Fruit fly (Drosophila melanogaster) whole organism, embryonic: ENCODE results near the gene CG42268.
A peak's percentile ranks its signal among the peaks of the same experiment; 100 is the strongest.

Source experiments
- Adf1 ChIP-seq: fragments of 200-800 bp; sonication (Bioruptor generic); IDR thresholded peaks from 2 replicates; pipeline ENCODE4 v1.3.6; 2022; ENCODE audit warnings: missing biosample characterization, missing genetic modification characterization
- CG15479 ChIP-seq: fragments of 200-800 bp; sonication (Bioruptor generic); optimal IDR thresholded peaks from 3 replicates; lab custom pipeline; 2019; ENCODE audit warnings: missing biosample characterization, mild to moderate bottlenecking, missing genetic modification characterization, moderate library complexity
- CG2889 ChIP-seq: fragments of 200-800 bp; sonication (Bioruptor generic); IDR thresholded peaks from 3 replicates; pipeline ENCODE4 v1.3.6; 2022; ENCODE audit warnings: missing biosample characterization, missing genetic modification characterization
- CG30020 ChIP-seq: fragments of 200-800 bp; optimal IDR thresholded peaks from 2 replicates; lab custom pipeline; 2019; ENCODE audit warnings: missing biosample characterization, mild to moderate bottlenecking, missing genetic modification characterization, moderate library complexity
- CG30431 ChIP-seq: fragments of 200-800 bp; sonication (Bioruptor generic); optimal IDR thresholded peaks from 2 replicates; lab custom pipeline; 2017; ENCODE audit warnings: missing biosample characterization, missing genetic modification characterization
- CG3065 ChIP-seq: fragments of 200-800 bp; sonication (Bioruptor generic); optimal IDR thresholded peaks from 2 replicates; lab custom pipeline; 2016; ENCODE audit warnings: missing biosample characterization, missing genetic modification characterization
- CG31224 ChIP-seq: fragments of 200-800 bp; sonication (Bioruptor generic); IDR thresholded peaks from 2 replicates; pipeline ENCODE4 v1.3.6; 2022; ENCODE audit warnings: missing biosample characterization, missing genetic modification characterization
- CG32532 ChIP-seq: fragments of 200-800 bp; sonication (Bioruptor generic); IDR thresholded peaks from 2 replicates; pipeline ENCODE4 v1.3.6; 2022; ENCODE audit warnings: missing biosample characterization, missing genetic modification characterization
- CG32767 ChIP-seq: fragments of 200-800 bp; sonication (Bioruptor generic); IDR thresholded peaks from 2 replicates; pipeline ENCODE4 v1.3.6; 2022; ENCODE audit warnings: missing biosample characterization, missing genetic modification characterization
- CG3281 ChIP-seq: fragments of 200-800 bp; sonication (Bioruptor generic); optimal IDR thresholded peaks from 3 replicates; lab custom pipeline; 2017; ENCODE audit warnings: missing biosample characterization, mild to moderate bottlenecking, missing genetic modification characterization
- CG34224 ChIP-seq: fragments of 200-800 bp; sonication (Bioruptor generic); IDR thresholded peaks from 3 replicates; pipeline ENCODE4 v1.3.6; 2022; ENCODE audit warnings: missing biosample characterization, missing genetic modification characterization; ENCODE audit not compliant: partially characterized antibody
- CG3838 ChIP-seq: fragments of 200-800 bp; sonication (Bioruptor generic); optimal IDR thresholded peaks from 3 replicates; lab custom pipeline; 2016; ENCODE audit warnings: missing biosample characterization, missing genetic modification characterization
- CG3995 ChIP-seq: fragments of 200-800 bp; sonication (Bioruptor generic); optimal IDR thresholded peaks from 3 replicates; lab custom pipeline; 2016; ENCODE audit warnings: missing biosample characterization, missing genetic modification characterization
- CG4282 ChIP-seq: fragments of 200-800 bp; sonication (Bioruptor generic); optimal IDR thresholded peaks from 2 replicates; lab custom pipeline; 2016; ENCODE audit warnings: missing biosample characterization, missing genetic modification characterization
- CG7372 ChIP-seq: fragments of 200-800 bp; sonication (Bioruptor generic); IDR thresholded peaks from 2 replicates; pipeline ENCODE4 v1.3.6; 2022; ENCODE audit warnings: missing biosample characterization, missing genetic modification characterization
- CG8290 ChIP-seq, 3 experiments: fragments of 200-800 bp; sonication (Bioruptor generic); optimal IDR thresholded peaks; 2 replicates each; lab custom pipeline; 2016 to 2019; ENCODE audit warnings: missing biosample characterization in 3 of 3, missing genetic modification characterization in 3 of 3, mild to moderate bottlenecking in 2 of 3, moderate library complexity in 1 of 3
- CG9609 ChIP-seq: fragments of 200-800 bp; sonication (Bioruptor generic); optimal IDR thresholded peaks from 3 replicates; lab custom pipeline; 2016; ENCODE audit warnings: missing biosample characterization, missing genetic modification characterization
- CG9932 ChIP-seq: fragments of 200-800 bp; sonication (Bioruptor generic); IDR thresholded peaks from 2 replicates; pipeline ENCODE4 v1.3.6; 2022; ENCODE audit warnings: missing biosample characterization, missing genetic modification characterization
- CoRest ChIP-seq: fragments of 200-800 bp; sonication (Bioruptor generic); optimal IDR thresholded peaks from 3 replicates; lab custom pipeline; 2018; ENCODE audit warnings: missing biosample characterization, mild to moderate bottlenecking, missing genetic modification characterization, moderate library complexity
- D19B ChIP-seq: fragments of 200-800 bp; sonication (Bioruptor generic); optimal IDR thresholded peaks from 2 replicates; lab custom pipeline; 2017; ENCODE audit warnings: missing biosample characterization, mild to moderate bottlenecking, missing genetic modification characterization
- Deaf1 ChIP-seq: fragments of 200-800 bp; optimal IDR thresholded peaks from 3 replicates; lab custom pipeline; 2019; ENCODE audit warnings: missing biosample characterization, mild to moderate bottlenecking, missing genetic modification characterization, moderate library complexity
- Dip3 ChIP-seq: fragments of 200-800 bp; sonication (Bioruptor generic); optimal IDR thresholded peaks from 3 replicates; lab custom pipeline; 2016; ENCODE audit warnings: missing biosample characterization, missing genetic modification characterization
- ERR ChIP-seq: fragments of 200-800 bp; sonication (Bioruptor generic); optimal IDR thresholded peaks from 2 replicates; lab custom pipeline; 2016; ENCODE audit warnings: missing biosample characterization, missing genetic modification characterization
- Gsc ChIP-seq: fragments of 200-800 bp; sonication (Bioruptor generic); IDR thresholded peaks from 2 replicates; pipeline ENCODE4 v1.3.6; 2022; ENCODE audit warnings: missing biosample characterization, missing genetic modification characterization
- H15 ChIP-seq: fragments of 200-800 bp; sonication (Bioruptor generic); IDR thresholded peaks from 3 replicates; pipeline ENCODE4 v1.3.6; 2022; ENCODE audit warnings: missing biosample characterization, missing genetic modification characterization
- HmgD ChIP-seq: fragments of 200-800 bp; sonication (Bioruptor generic); optimal IDR thresholded peaks from 3 replicates; lab custom pipeline; 2016; ENCODE audit warnings: missing biosample characterization, missing genetic modification characterization
- Hr3 ChIP-seq: fragments of 200-800 bp; sonication (Bioruptor generic); optimal IDR thresholded peaks from 3 replicates; lab custom pipeline; 2016; ENCODE audit warnings: missing biosample characterization, missing genetic modification characterization
- Lhr ChIP-seq: fragments of 200-800 bp; sonication (Bioruptor generic); optimal IDR thresholded peaks from 3 replicates; lab custom pipeline; 2017; ENCODE audit warnings: mild to moderate bottlenecking, missing biosample characterization, missing genetic modification reagents, missing genetic modification characterization
- Med ChIP-seq: fragments of 200-800 bp; sonication (Bioruptor generic); peaks from one replicate; lab custom pipeline; 2016; ENCODE audit warnings: missing biosample characterization, missing genetic modification characterization, mild to moderate bottlenecking, inconsistent platforms, moderate library complexity
- Pdp1 ChIP-seq, 2 experiments: fragments of 200-800 bp; sonication (Bioruptor generic); optimal IDR thresholded peaks; 3 replicates each; lab custom pipeline; 2016; ENCODE audit warnings: missing biosample characterization in 2 of 2, missing genetic modification characterization in 2 of 2, mild to moderate bottlenecking in 1 of 2, moderate library complexity in 1 of 2
- Ptx1 ChIP-seq: fragments of 200-800 bp; sonication (Bioruptor generic); IDR thresholded peaks from 2 replicates; pipeline ENCODE4 v1.3.6; 2022; ENCODE audit warnings: missing biosample characterization, missing genetic modification characterization
- Six4 ChIP-seq: fragments of 200-800 bp; sonication (Bioruptor generic); optimal IDR thresholded peaks from 2 replicates; lab custom pipeline; 2016; ENCODE audit warnings: missing biosample characterization, missing genetic modification characterization
- ab ChIP-seq: fragments of 200-800 bp; sonication (Bioruptor generic); optimal IDR thresholded peaks from 2 replicates; lab custom pipeline; 2016; ENCODE audit warnings: missing biosample characterization, missing genetic modification characterization
- btn ChIP-seq: fragments of 200-800 bp; sonication (Bioruptor generic); optimal IDR thresholded peaks from 2 replicates; lab custom pipeline; 2016; ENCODE audit warnings: missing biosample characterization, missing genetic modification characterization
- chinmo ChIP-seq: fragments of 200-800 bp; sonication (Bioruptor generic); IDR thresholded peaks from 4 replicates; pipeline ENCODE4 v1.3.6; 2022; ENCODE audit warnings: missing biosample characterization, missing genetic modification characterization; ENCODE audit not compliant: partially characterized antibody
- crc ChIP-seq: fragments of 200-800 bp; sonication (Bioruptor generic); optimal IDR thresholded peaks from 2 replicates; lab custom pipeline; 2016; ENCODE audit warnings: missing biosample characterization, missing genetic modification characterization
- dimm ChIP-seq: fragments of 200-800 bp; sonication (Bioruptor generic); IDR thresholded peaks from 2 replicates; pipeline ENCODE4 v1.3.6; 2022; ENCODE audit warnings: missing biosample characterization, missing genetic modification characterization
- dysf ChIP-seq: fragments of 200-800 bp; sonication (Bioruptor generic); IDR thresholded peaks from 3 replicates; pipeline ENCODE4 v1.3.6; 2022; ENCODE audit warnings: missing biosample characterization, missing genetic modification characterization
- nom ChIP-seq: fragments of 200-800 bp; sonication (Bioruptor generic); optimal IDR thresholded peaks from 2 replicates; lab custom pipeline; 2017; ENCODE audit warnings: missing biosample characterization, missing genetic modification characterization, mild to moderate bottlenecking, moderate library complexity, missing genetic modification reagents
- odd ChIP-seq: fragments of 200-800 bp; sonication (Bioruptor generic); optimal IDR thresholded peaks from 2 replicates; lab custom pipeline; 2017; ENCODE audit warnings: missing biosample characterization, mild to moderate bottlenecking, missing genetic modification characterization
- pita ChIP-seq: fragments of 200-800 bp; sonication (Bioruptor generic); optimal IDR thresholded peaks from 2 replicates; lab custom pipeline; 2017; ENCODE audit warnings: missing biosample characterization, mild to moderate bottlenecking, missing genetic modification characterization
- prd ChIP-seq, 3 experiments: fragments of >200 bp in 2 of 3; fragments of 200-800 bp in 1 of 3; sonication (Bioruptor generic) in 1 of 3; optimal IDR thresholded peaks in 2 of 3; IDR thresholded peaks in 1 of 3; 2 replicates in 2 of 3; 3 replicates in 1 of 3; pipeline versions ENCODE4 v1.3.6 to Lab custom; 2017 to 2022; ENCODE audit warnings: missing biosample characterization in 1 of 3, missing genetic modification characterization in 1 of 3
- sens ChIP-seq: fragments of 200-800 bp; sonication (Bioruptor generic); peaks from one replicate; lab custom pipeline; 2016; ENCODE audit warnings: missing biosample characterization, missing genetic modification characterization
- seq ChIP-seq: fragments of 200-800 bp; sonication (Bioruptor generic); IDR thresholded peaks from 2 replicates; pipeline ENCODE4 v1.3.6; 2022; ENCODE audit warnings: missing biosample characterization, missing genetic modification characterization
- sqz ChIP-seq: fragments of 200-800 bp; sonication (Bioruptor generic); optimal IDR thresholded peaks from 3 replicates; lab custom pipeline; 2018; ENCODE audit warnings: missing biosample characterization, mild to moderate bottlenecking, missing genetic modification characterization
- tgo ChIP-seq: fragments of 200-800 bp; sonication (Bioruptor generic); IDR thresholded peaks from 3 replicates; pipeline ENCODE4 v1.3.6; 2022; ENCODE audit warnings: missing biosample characterization, missing genetic modification characterization
- ttk ChIP-seq: fragments of 200-800 bp; sonication (Bioruptor generic); IDR thresholded peaks from 2 replicates; pipeline ENCODE4 v2.1.2; 2022; ENCODE audit warnings: missing biosample characterization, missing genetic modification characterization
- unc-4 ChIP-seq: fragments of 200-800 bp; sonication (Bioruptor generic); IDR thresholded peaks from 2 replicates; pipeline ENCODE4 v1.3.6; 2022; ENCODE audit warnings: missing biosample characterization, missing genetic modification characterization; ENCODE audit not compliant: partially characterized antibody
- wek ChIP-seq: fragments of 200-800 bp; sonication (Bioruptor generic); optimal IDR thresholded peaks from 3 replicates; lab custom pipeline; 2018; ENCODE audit warnings: missing biosample characterization, mild to moderate bottlenecking, missing genetic modification characterization, moderate library complexity
- yki ChIP-seq: fragments of >200 bp; optimal IDR thresholded peaks from 3 replicates; lab custom pipeline; 2018

The CG42268 gene

dm6 chr3L:9694169-9694866 lies 65.9 kb downstream of the CG42268 start (continued):
- no peak for TF ChIP-seq Pdp1 (GFP tag; optimal IDR thresholded peaks at IDR 0.05; lab: Kevin White, UChicago)
- no peak for TF ChIP-seq CG15479 (GFP tag; lab: Kevin White, UChicago)
- no peak for TF ChIP-seq CG3838 (GFP tag; lab: Kevin White, UChicago)
- TF ChIP-seq Hr3 (GFP tag; lab: Kevin White, UChicago): no peak
- no peak for TF ChIP-seq ERR
- TF ChIP-seq CG3281: no peak
- TF ChIP-seq CG32532 (GFP tag; lab: Robert Waterston, UW): peak; percentile 57; the same call in 1 of the 2 replicates
- TF ChIP-seq nom (GFP tag; lab: Kevin White, UChicago): peak; percentile 8
- no peak for TF ChIP-seq unc-4 (GFP tag; lab: Robert Waterston, UW)
- TF ChIP-seq Deaf1: no peak
- no peak for TF ChIP-seq CG3065 (GFP tag; lab: Kevin White, UChicago)
- TF ChIP-seq ab (GFP tag; lab: Kevin White, UChicago): no peak
- peak; percentile 13 for TF ChIP-seq CG3995 (GFP tag; lab: Kevin White, UChicago)
- 0 out of 2 replicates have a peak, but pooled peaks have one; percentile 11 for TF ChIP-seq CG9932 (GFP tag; lab: Robert Waterston, UW)
- no peak for TF ChIP-seq Gsc (GFP tag; lab: Robert Waterston, UW)
- TF ChIP-seq CG32767: no peak
- no peak for TF ChIP-seq CG2889 (GFP tag; lab: Robert Waterston, UW)
- no peak for TF ChIP-seq Six4 (GFP tag; lab: Kevin White, UChicago)
- peak; percentile 96 for TF ChIP-seq Adf1 (GFP tag; lab: Robert Waterston, UW)
- no peak for TF ChIP-seq D19B (GFP tag; lab: Kevin White, UChicago)
- TF ChIP-seq tgo (GFP tag; lab: Robert Waterston, UW): no peak
- no peak for TF ChIP-seq odd (GFP tag; lab: Kevin White, UChicago)
- no peak for TF ChIP-seq wek (GFP tag; lab: Kevin White, UChicago)
- peak; percentile 49 for TF ChIP-seq sqz (GFP tag; lab: Kevin White, UChicago)
- peak; percentile 49; the same call in 1 of the 2 replicates for TF ChIP-seq seq (GFP tag; lab: Robert Waterston, UW)
- TF ChIP-seq CoRest: no peak
- no peak for TF ChIP-seq HmgD
- no peak for TF ChIP-seq pita
- no peak for TF ChIP-seq prd (optimal IDR thresholded peaks at IDR 0.05; lab: Kevin White, UChicago)
- no peak for TF ChIP-seq prd (GFP tag; IDR thresholded peaks at IDR 0.05; lab: Robert Waterston, UW)
- no peak for TF ChIP-seq CG30431 (GFP tag; lab: Kevin White, UChicago)
- TF ChIP-seq dimm: no peak
- no peak for TF ChIP-seq Dip3 (GFP tag; lab: Kevin White, UChicago)
- no peak for TF ChIP-seq ttk (GFP tag; lab: Robert Waterston, UW)
- TF ChIP-seq CG30020 (tag; lab: Kevin White, UChicago): no peak
- no peak for TF ChIP-seq sens (GFP tag; lab: Kevin White, UChicago)
- peak; percentile 87; the same call in 2 of the 4 replicates for TF ChIP-seq chinmo (GFP tag; lab: Robert Waterston, UW)
- TF ChIP-seq CG34224 (GFP tag; lab: Robert Waterston, UW): 0 out of 3 replicates have a peak, but pooled peaks have one; percentile 40
- TF ChIP-seq H15 (GFP tag; lab: Robert Waterston, UW): no peak
- TF ChIP-seq CG31224 (GFP tag; lab: Robert Waterston, UW): no peak
- TF ChIP-seq crc (GFP tag; lab: Kevin White, UChicago): no peak
- TF ChIP-seq Lhr (GFP tag; lab: Kevin White, UChicago): no peak
- TF ChIP-seq btn (GFP tag; lab: Kevin White, UChicago): no peak
- TF ChIP-seq dysf (GFP tag; lab: Robert Waterston, UW): no peak
- no peak for TF ChIP-seq CG8290 (GFP tag; optimal IDR thresholded peaks at IDR 0.05; lab: Kevin White, UChicago)
- peak in 1 of 2 experiments; percentile 21 for TF ChIP-seq CG8290 (tag; optimal IDR thresholded peaks at IDR 0.05; lab: Kevin White, UChicago)
- TF ChIP-seq Ptx1: no peak
- peak; percentile 47 for TF ChIP-seq yki (lab: Kevin White, UChicago)
- TF ChIP-seq CG4282 (GFP tag; lab: Kevin White, UChicago): no peak
- no peak for TF ChIP-seq CG7372 (GFP tag; lab: Robert Waterston, UW)
- no peak for TF ChIP-seq CG9609 (GFP tag; lab: Kevin White, UChicago)
- peak; percentile 8 for TF ChIP-seq Med (GFP tag; lab: Kevin White, UChicago)
